Worm (Caenorhabditis elegans) whole organism, young adult: Measurements from ENCODE around the gene sago-1.
A peak's percentile ranks its signal among the peaks of the same experiment; 100 is the strongest.

Experiments used
- F10E7.11 ChIP-seq: sonication (generic microtip); optimal IDR thresholded peaks from 2 replicates; lab custom pipeline; 2017; ENCODE audit warnings: mild to moderate bottlenecking, missing genetic modification characterization, moderate library complexity, missing compliant biosample characterization
- F22D6.2 ChIP-seq: sonication (generic microtip); optimal IDR thresholded peaks from 2 replicates; lab custom pipeline; 2016; ENCODE audit warnings: mild to moderate bottlenecking, missing genetic modification characterization, missing compliant biosample characterization
- F33H1.4 ChIP-seq: fragments of 200-800 bp; sonication (Bioruptor generic); IDR thresholded peaks from 2 replicates; pipeline ENCODE4 v1.3.6; 2022; ENCODE audit warnings: missing genetic modification reagents, missing genetic modification characterization, missing compliant biosample characterization
- F39B2.1 ChIP-seq: fragments of 200-800 bp; sonication (Bioruptor generic); IDR thresholded peaks from 2 replicates; pipeline ENCODE4 v1.3.6; 2022; ENCODE audit warnings: missing genetic modification reagents, missing genetic modification characterization, missing compliant biosample characterization
- F52B5.7 ChIP-seq: sonication (generic microtip); optimal IDR thresholded peaks from 2 replicates; lab custom pipeline; 2016; ENCODE audit warnings: mild to moderate bottlenecking, missing genetic modification characterization, missing compliant biosample characterization
- F55B11.4 ChIP-seq: sonication (generic microtip); optimal IDR thresholded peaks from 2 replicates; lab custom pipeline; 2016; ENCODE audit warnings: missing compliant biosample characterization, missing genetic modification characterization, borderline replicate concordance; ENCODE audit not compliant: insufficient read depth
- Y56A3A.18 ChIP-seq: fragments of 200-800 bp; sonication (Bioruptor generic); IDR thresholded peaks from 2 replicates; pipeline ENCODE4 v1.3.6; 2022; ENCODE audit warnings: missing genetic modification reagents, missing genetic modification characterization, missing compliant biosample characterization
- akir-1 ChIP-seq: fragments of 200-800 bp; sonication (Bioruptor generic); optimal IDR thresholded peaks from 2 replicates; lab custom pipeline; 2018; ENCODE audit warnings: mild to moderate bottlenecking, missing genetic modification characterization, moderate library complexity, missing compliant biosample characterization
- ama-1 ChIP-seq, 3 experiments: fragments of 150-350 bp in 1 of 3; sonication (generic microtip) in 2 of 3; optimal IDR thresholded peaks; 2 replicates each; lab custom pipeline; 2014 to 2018; ENCODE audit warnings: missing biosample characterization in 2 of 3, missing genetic modification characterization in 2 of 3, missing genetic modification reagents in 2 of 3
- atf-7 ChIP-seq: sonication (generic microtip); optimal IDR thresholded peaks from 2 replicates; lab custom pipeline; 2017; ENCODE audit warnings: mild to moderate bottlenecking, missing genetic modification characterization, missing compliant biosample characterization
- attf-3 ChIP-seq: fragments of 200-800 bp; sonication (Bioruptor generic); conservative IDR thresholded peaks from 2 replicates; pipeline ENCODE4 v1.3.6; 2022; ENCODE audit warnings: missing genetic modification reagents, missing genetic modification characterization, missing compliant biosample characterization
- attf-5 ChIP-seq: fragments of 200-800 bp; sonication (Bioruptor generic); optimal IDR thresholded peaks from 2 replicates; lab custom pipeline; 2018; ENCODE audit warnings: mild to moderate bottlenecking, missing genetic modification characterization, missing compliant biosample characterization
- cebp-1 ChIP-seq, 2 experiments: fragments of 200-800 bp in 1 of 2; sonication (Bioruptor generic) in 1 of 2; sonication (generic microtip) in 1 of 2; IDR thresholded peaks in 1 of 2; optimal IDR thresholded peaks in 1 of 2; 2 replicates each; pipeline versions ENCODE4 v1.3.6 to Lab custom; 2017 to 2022; ENCODE audit warnings: missing compliant biosample characterization in 2 of 2, missing genetic modification characterization in 2 of 2, mild to moderate bottlenecking in 1 of 2, missing genetic modification reagents in 1 of 2, moderate library complexity in 1 of 2
- cebp-2 ChIP-seq: fragments of 200-800 bp; sonication (Bioruptor generic); IDR thresholded peaks from 2 replicates; pipeline ENCODE4 v1.3.6; 2022; ENCODE audit warnings: missing genetic modification characterization, missing compliant biosample characterization
- ceh-40 ChIP-seq: fragments of 200-800 bp; sonication (Bioruptor generic); IDR thresholded peaks from 2 replicates; pipeline ENCODE4 v1.3.6; 2022; ENCODE audit warnings: missing genetic modification characterization, missing compliant biosample characterization
- ceh-58 ChIP-seq: fragments of 200-800 bp; sonication (Bioruptor generic); IDR thresholded peaks from 2 replicates; pipeline ENCODE4 v1.3.6; 2022; ENCODE audit warnings: missing genetic modification characterization, missing compliant biosample characterization
- ceh-79 ChIP-seq: sonication (generic microtip); optimal IDR thresholded peaks from 2 replicates; lab custom pipeline; 2017; ENCODE audit warnings: mild to moderate bottlenecking, missing genetic modification characterization, missing compliant biosample characterization
- dpff-1 ChIP-seq: sonication (generic microtip); optimal IDR thresholded peaks from 2 replicates; lab custom pipeline; 2017; ENCODE audit warnings: mild to moderate bottlenecking, missing genetic modification characterization, missing compliant biosample characterization
- dpl-1 ChIP-seq: fragments of 150-350 bp; optimal IDR thresholded peaks from 2 replicates; lab custom pipeline; 2014; ENCODE audit warnings: missing biosample characterization, missing genetic modification reagents, missing genetic modification characterization
- egl-44 ChIP-seq: fragments of 200-800 bp; sonication (Bioruptor generic); IDR thresholded peaks from 2 replicates; pipeline ENCODE4 v1.3.6; 2022; ENCODE audit warnings: missing genetic modification reagents, missing genetic modification characterization, missing compliant biosample characterization
- ekl-4 ChIP-seq: fragments of 200-800 bp; sonication (Bioruptor generic); IDR thresholded peaks from 2 replicates; pipeline ENCODE4 v1.3.6; 2022; ENCODE audit warnings: missing genetic modification reagents, missing genetic modification characterization, missing compliant biosample characterization
- ets-4 ChIP-seq: fragments of 200-800 bp; sonication (Bioruptor generic); optimal IDR thresholded peaks from 2 replicates; lab custom pipeline; 2018; ENCODE audit warnings: mild to moderate bottlenecking, missing genetic modification characterization, missing compliant biosample characterization
- fkh-3 ChIP-seq: sonication (generic microtip); optimal IDR thresholded peaks from 2 replicates; lab custom pipeline; 2016; ENCODE audit warnings: mild to moderate bottlenecking, missing genetic modification characterization, missing compliant biosample characterization
- hsf-1 ChIP-seq: fragments of 200-800 bp; sonication (Bioruptor generic); IDR thresholded peaks from 2 replicates; pipeline ENCODE4 v1.3.6; 2022; ENCODE audit warnings: missing genetic modification reagents, missing genetic modification characterization, missing compliant biosample characterization
- lag-1 ChIP-seq: fragments of 200-800 bp; sonication (Bioruptor generic); IDR thresholded peaks from 2 replicates; pipeline ENCODE4 v1.3.6; 2022; ENCODE audit warnings: missing genetic modification reagents, missing genetic modification characterization, missing compliant biosample characterization
- lin-54 ChIP-seq: fragments of 200-800 bp; sonication (Bioruptor generic); optimal IDR thresholded peaks from 2 replicates; lab custom pipeline; 2018; ENCODE audit warnings: mild to moderate bottlenecking, missing genetic modification characterization, missing compliant biosample characterization
- lsl-1 ChIP-seq: fragments of 200-800 bp; sonication (Bioruptor generic); optimal IDR thresholded peaks from 2 replicates; lab custom pipeline; 2018; ENCODE audit warnings: mild to moderate bottlenecking, missing genetic modification characterization, moderate library complexity, missing compliant biosample characterization
- lsy-27 ChIP-seq: sonication (generic microtip); optimal IDR thresholded peaks from 2 replicates; lab custom pipeline; 2017; ENCODE audit warnings: missing genetic modification characterization, mild to moderate bottlenecking, missing compliant biosample characterization, antibody characterized with exemption, missing genotype, borderline replicate concordance; ENCODE audit not compliant: insufficient read depth
- mcd-1 ChIP-seq: fragments of 200-800 bp; sonication (Bioruptor generic); IDR thresholded peaks from 2 replicates; pipeline ENCODE4 v1.3.6; 2022; ENCODE audit warnings: missing genetic modification reagents, missing genetic modification characterization, missing compliant biosample characterization
- mes-4 ChIP-seq: sonication (generic microtip); optimal IDR thresholded peaks from 2 replicates; lab custom pipeline; 2016; ENCODE audit warnings: missing genotype, missing genetic modification characterization, missing compliant biosample characterization
- nfyb-1 ChIP-seq: fragments of 200-800 bp; sonication (Bioruptor generic); IDR thresholded peaks from 2 replicates; pipeline ENCODE4 v1.3.6; 2022; ENCODE audit warnings: missing genetic modification reagents, missing genetic modification characterization, missing compliant biosample characterization
- nhr-80 ChIP-seq: sonication (generic microtip); optimal IDR thresholded peaks from 2 replicates; lab custom pipeline; 2016; ENCODE audit warnings: missing genetic modification characterization, missing compliant biosample characterization
- rpc-1 ChIP-seq, 2 experiments: fragments of 150-350 bp in 1 of 2; sonication (generic microtip) in 1 of 2; optimal IDR thresholded peaks; 2 replicates each; lab custom pipeline; 2014 to 2018; ENCODE audit warnings: missing biosample characterization in 1 of 2, missing genetic modification characterization in 1 of 2, missing genetic modification reagents in 1 of 2, missing genotype in 1 of 2
- sea-2 ChIP-seq: fragments of 200-800 bp; sonication (Bioruptor generic); IDR thresholded peaks from 2 replicates; pipeline ENCODE4 v1.3.6; 2022; ENCODE audit warnings: missing genetic modification characterization, missing compliant biosample characterization
- snpc-1.1 ChIP-seq: sonication (generic microtip); optimal IDR thresholded peaks from 2 replicates; lab custom pipeline; 2017; ENCODE audit warnings: missing genetic modification characterization, mild to moderate bottlenecking, missing compliant biosample characterization, antibody characterized with exemption, moderate library complexity, missing genotype, missing genetic modification reagents; ENCODE audit not compliant: insufficient read depth
- snpc-1.3 ChIP-seq: sonication (generic microtip); optimal IDR thresholded peaks from 2 replicates; lab custom pipeline; 2017; ENCODE audit warnings: missing genetic modification characterization, mild to moderate bottlenecking, missing compliant biosample characterization, antibody characterized with exemption, moderate library complexity, missing genotype, missing genetic modification reagents; ENCODE audit not compliant: insufficient read depth
- snpc-3.4 ChIP-seq: sonication (generic microtip); optimal IDR thresholded peaks from 2 replicates; lab custom pipeline; 2017; ENCODE audit warnings: missing genetic modification characterization, mild to moderate bottlenecking, missing compliant biosample characterization, antibody characterized with exemption, moderate library complexity, missing genotype, missing genetic modification reagents
- tbp1 ChIP-seq: fragments of 200-800 bp; sonication (Bioruptor generic); optimal IDR thresholded peaks from 2 replicates; lab custom pipeline; 2018; ENCODE audit warnings: mild to moderate bottlenecking, missing genetic modification characterization, missing compliant biosample characterization
- tlf-1 ChIP-seq: fragments of 200-800 bp; sonication (Bioruptor generic); optimal IDR thresholded peaks from 2 replicates; lab custom pipeline; 2018; ENCODE audit warnings: mild to moderate bottlenecking, missing genetic modification characterization, missing compliant biosample characterization
- unc-130 ChIP-seq: sonication (generic microtip); optimal IDR thresholded peaks from 2 replicates; lab custom pipeline; 2016; ENCODE audit warnings: missing genetic modification reagents, missing genetic modification characterization, missing compliant biosample characterization
- zfh-2 ChIP-seq: fragments of 200-800 bp; sonication (Bioruptor generic); conservative IDR thresholded peaks from 2 replicates; pipeline ENCODE4 v1.3.6; 2022; ENCODE audit warnings: missing genetic modification reagents, missing genetic modification characterization, missing compliant biosample characterization
- zim-3 ChIP-seq: sonication (generic microtip); optimal IDR thresholded peaks from 2 replicates; lab custom pipeline; 2017; ENCODE audit warnings: mild to moderate bottlenecking, missing genetic modification characterization, moderate library complexity, missing compliant biosample characterization
- ztf-26 ChIP-seq: sonication (generic microtip); optimal IDR thresholded peaks from 2 replicates; lab custom pipeline; 2017; ENCODE audit warnings: missing genetic modification characterization, missing compliant biosample characterization

Gene sago-1

DNA sequence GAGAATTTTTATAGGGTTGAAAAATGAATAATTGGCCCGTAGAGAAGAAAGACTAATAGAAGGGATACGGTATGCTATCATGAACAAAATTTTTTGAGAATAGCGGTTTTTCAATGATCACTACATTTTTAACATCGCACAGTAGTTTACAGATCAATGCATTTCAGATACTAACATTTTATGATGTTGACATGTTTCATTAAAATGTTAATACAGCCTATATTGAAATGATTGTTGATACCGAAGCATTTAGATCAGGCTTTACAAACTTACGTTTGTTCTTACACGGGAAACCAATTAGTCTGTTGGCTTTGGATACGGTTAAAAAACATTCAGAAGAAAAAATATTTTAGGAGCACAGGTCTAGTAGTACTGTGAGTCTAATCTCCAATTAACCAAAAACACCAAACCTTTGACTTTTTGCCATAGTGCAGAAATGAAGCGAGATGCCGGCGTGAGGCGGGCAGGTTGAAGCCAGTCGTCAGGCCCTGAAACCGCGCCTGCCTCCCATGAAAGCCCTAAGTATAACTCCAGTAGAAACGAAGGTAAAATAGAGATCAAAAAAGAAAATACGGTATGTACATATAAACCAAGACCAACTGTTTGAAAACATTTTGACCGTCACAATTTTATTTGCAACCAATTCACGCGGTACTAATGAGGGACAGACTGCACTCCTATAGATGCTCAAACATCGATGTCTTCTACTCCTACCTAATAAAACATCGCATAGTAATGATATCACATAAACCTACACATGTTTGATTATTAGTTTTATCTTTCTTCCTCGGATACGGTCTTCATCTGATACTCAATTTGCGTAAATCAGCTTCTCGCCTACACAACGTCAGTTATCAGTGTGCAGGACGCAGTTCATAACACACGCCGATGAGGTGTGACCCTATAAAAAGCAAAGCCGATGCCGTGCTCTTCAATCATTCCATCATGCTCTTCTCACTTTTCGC lies 25.2 kb upstream of the sago-1 start, which contains the start of gene fil-2 (continued):
- peak; percentile 81 for TF ChIP-seq tlf-1 (GFP tag; lab: Kevin White, UChicago)
- peak; percentile 8 for TF ChIP-seq snpc-1.3 (tag; lab: Kevin White, UChicago)
- TF ChIP-seq ztf-26 (tag; lab: Kevin White, UChicago), result peak; percentile 23
- peak; percentile 29 for TF ChIP-seq fkh-3
- no peak for TF ChIP-seq mes-4 (tag; lab: Kevin White, UChicago)
- TF ChIP-seq ceh-40 (GFP tag; lab: Robert Waterston, UW), result no peak
- TF ChIP-seq lsl-1 (GFP tag; lab: Kevin White, UChicago), result no peak
- peak; percentile 79 for TF ChIP-seq nfyb-1 (GFP tag; lab: Robert Waterston, UW)
- TF ChIP-seq F55B11.4, result no peak
- TF ChIP-seq akir-1, result no peak
- TF ChIP-seq ets-4, result no peak
- 0 out of 2 replicates have a peak, but pooled peaks have one; percentile 16 for TF ChIP-seq F39B2.1
- no peak for TF ChIP-seq snpc-1.1 (tag; lab: Kevin White, UChicago)
- peak; percentile 17 for TF ChIP-seq F22D6.2 (tag; lab: Kevin White, UChicago)
- no peak for TF ChIP-seq ceh-58 (GFP tag; lab: Robert Waterston, UW)
- TF ChIP-seq hsf-1 (GFP tag; lab: Robert Waterston, UW), result no peak
- TF ChIP-seq lag-1 (GFP tag; lab: Robert Waterston, UW), result no peak
- TF ChIP-seq snpc-3.4, result no peak
- peak; percentile 62; the same call in 1 of the 2 replicates for TF ChIP-seq egl-44 (GFP tag; lab: Robert Waterston, UW)
- TF ChIP-seq attf-3 (GFP tag; lab: Robert Waterston, UW), result no peak
- peak; percentile 11 for TF ChIP-seq lin-54 (GFP tag; lab: Kevin White, UChicago)
- no peak for TF ChIP-seq unc-130
- peak; percentile 83 for TF ChIP-seq nhr-80 (tag; lab: Kevin White, UChicago)
- TF ChIP-seq cebp-2 (GFP tag; lab: Robert Waterston, UW), result no peak
- TF ChIP-seq cebp-1 (GFP tag; IDR thresholded peaks at IDR 0.05; lab: Robert Waterston, UW), result no peak
- TF ChIP-seq cebp-1 (tag; optimal IDR thresholded peaks at IDR 0.05; lab: Kevin White, UChicago), result peak; percentile 71
- TF ChIP-seq zim-3, result peak; percentile 31
- peak; percentile 37; the same call in 1 of the 2 replicates for TF ChIP-seq sea-2
- peak; percentile 39 for TF ChIP-seq ceh-79 (tag; lab: Kevin White, UChicago)
- peak; percentile 95 for TF ChIP-seq Y56A3A.18 (GFP tag; lab: Robert Waterston, UW)
- no peak for TF ChIP-seq F10E7.11
- TF ChIP-seq dpff-1, result peak; percentile 57
- TF ChIP-seq lsy-27 (tag; lab: Kevin White, UChicago), result no peak
- 0 out of 2 replicates have a peak, but pooled peaks have one; percentile 65 for TF ChIP-seq ekl-4 (GFP tag; lab: Robert Waterston, UW)
- TF ChIP-seq tbp1, result peak; percentile 54
- no peak for TF ChIP-seq ama-1 (optimal IDR thresholded peaks at IDR 0.05; lab: Kevin White, UChicago)
- TF ChIP-seq ama-1 (GFP tag; optimal IDR thresholded peaks at IDR 0.05; lab: Kevin White, UChicago), result no peak
- peak; percentile 12 for TF ChIP-seq F52B5.7
- TF ChIP-seq attf-5 (GFP tag; lab: Kevin White, UChicago), result no peak
- no peak for TF ChIP-seq rpc-1 (optimal IDR thresholded peaks at IDR 0.05; lab: Kevin White, UChicago)
- TF ChIP-seq rpc-1 (tag; optimal IDR thresholded peaks at IDR 0.05; lab: Kevin White, UChicago), result no peak
- no peak for TF ChIP-seq dpl-1 (GFP tag; lab: Kevin White, UChicago)
- TF ChIP-seq F33H1.4, result no peak
- TF ChIP-seq zfh-2 (GFP tag; lab: Robert Waterston, UW), result no peak
- TF ChIP-seq mcd-1 (GFP tag; lab: Robert Waterston, UW), result no peak; the same call in 1 of the 2 replicates
- peak; percentile 80 for TF ChIP-seq atf-7 (tag; lab: Kevin White, UChicago)
